Worm (Caenorhabditis elegans): ENCODE data around the gene srz-18.

The srz-18 gene

ce11 chrV:20594746-20595145 is 31.8 kb upstream of the srz-18 start, which contains the start of gene F26F2.10:
Gene F26F2.10 (minus strand): TSS chrV:20594846.
- no peak for TF ChIP-seq drap-1 (GFP tag; optimal IDR thresholded peaks at IDR 0.05)
- no peak for TF ChIP-seq ceh-83 (GFP tag; optimal IDR thresholded peaks at IDR 0.05)
- no peak for TF ChIP-seq nhr-28 (tag; optimal IDR thresholded peaks at IDR 0.05)
- TF ChIP-seq sem-2 (GFP tag; optimal IDR thresholded peaks at IDR 0.05) = no peak
- no peak for TF ChIP-seq pha-4 (tag; optimal IDR thresholded peaks at IDR 0.05)
- no peak for TF ChIP-seq unc-39 (tag; optimal IDR thresholded peaks at IDR 0.05)
- TF ChIP-seq sptf-1 (tag; optimal IDR thresholded peaks at IDR 0.05) = no peak
- no peak for TF ChIP-seq ceh-43 (GFP tag; optimal IDR thresholded peaks at IDR 0.05)
- no peak for TF ChIP-seq flh-1 (GFP tag; optimal IDR thresholded peaks at IDR 0.05)
- TF ChIP-seq unc-120 (tag; optimal IDR thresholded peaks at IDR 0.05; ENCODE audit: poor library complexity, severe bottlenecking) = no peak
- no peak for TF ChIP-seq ztf-11 (tag; optimal IDR thresholded peaks at IDR 0.05)
- TF ChIP-seq ham-2 (GFP tag; optimal IDR thresholded peaks at IDR 0.05) = no peak
- TF ChIP-seq tbx-8 (GFP tag; optimal IDR thresholded peaks at IDR 0.05) = no peak
- TF ChIP-seq nhr-76 (tag; optimal IDR thresholded peaks at IDR 0.05) = no peak

- TF ChIP-seq blmp-1 (tag; optimal IDR thresholded peaks at IDR 0.05) (no peak), nhr-28 (tag; optimal IDR thresholded peaks at IDR 0.05) (no peak), cnd-1 (tag; optimal IDR thresholded peaks at IDR 0.05) (no peak), unc-62 (GFP tag; optimal IDR thresholded peaks at IDR 0.05) (no peak), ceh-83 (GFP tag; optimal IDR thresholded peaks at IDR 0.05) (no peak), lsy-2 (tag; optimal IDR thresholded peaks at IDR 0.05) (no peak), drap-1 (GFP tag; optimal IDR thresholded peaks at IDR 0.05) (no peak), mls-2 (tag; optimal IDR thresholded peaks at IDR 0.05) (no peak), ceh-43 (GFP tag; optimal IDR thresholded peaks at IDR 0.05) (no peak), snpc-4 (tag; optimal IDR thresholded peaks at IDR 0.05) (no peak), ham-2 (GFP tag; optimal IDR thresholded peaks at IDR 0.05) (no peak), hlh-1 (tag; optimal IDR thresholded peaks at IDR 0.05) (no peak), nhr-12 (tag; optimal IDR thresholded peaks at IDR 0.05) (no peak), nhr-2 (tag; optimal IDR thresholded peaks at IDR 0.05) (no peak), tbx-8 (GFP tag; optimal IDR thresholded peaks at IDR 0.05) (no peak), ceh-39 (tag; optimal IDR thresholded peaks at IDR 0.05) (no peak), elt-3 (tag; optimal IDR thresholded peaks at IDR 0.05) (no peak), bed-3 (GFP tag; optimal IDR thresholded peaks at IDR 0.05) (no peak)
These were observed 30.9 kb upstream of the srz-18 start, which contains the start of gene F26F2.11 for ce11 chrV:20595653-20596052. Gene F26F2.11 (minus strand): TSS chrV:20595753.

ce11 chrV:20597076-20597475 is 29.4 kb upstream of the srz-18 start, which contains the start of gene F46B3.1:
Gene F46B3.1 (minus strand): TSS chrV:20597176.
- no peak for TF ChIP-seq unc-120 (tag; optimal IDR thresholded peaks at IDR 0.05; ENCODE audit: poor library complexity, severe bottlenecking)
- no peak for TF ChIP-seq lin-13 (tag; optimal IDR thresholded peaks at IDR 0.05)
- TF ChIP-seq unc-62 (GFP tag; optimal IDR thresholded peaks at IDR 0.05) = no peak

ce11 chrV:20599795-20600194 is 26.7 kb upstream of the srz-18 start, which contains the start of gene col-163:
Gene col-163 (plus strand): TSS chrV:20600095.
- TF ChIP-seq sem-2 (GFP tag; optimal IDR thresholded peaks at IDR 0.05) = no peak

ce11 chrV:20600704-20601103 is 25.8 kb upstream of the srz-18 start:
- TF ChIP-seq lin-13 (tag; optimal IDR thresholded peaks at IDR 0.05) (no peak), mab-5 (tag; optimal IDR thresholded peaks at IDR 0.05) (no peak), cnd-1 (tag; optimal IDR thresholded peaks at IDR 0.05) (no peak), unc-120 (tag; optimal IDR thresholded peaks at IDR 0.05; ENCODE audit: poor library complexity, severe bottlenecking) (no peak), tbx-8 (GFP tag; optimal IDR thresholded peaks at IDR 0.05) (no peak), nhr-76 (tag; optimal IDR thresholded peaks at IDR 0.05) (no peak), elt-3 (tag; optimal IDR thresholded peaks at IDR 0.05) (no peak), nhr-28 (tag; optimal IDR thresholded peaks at IDR 0.05) (no peak), elt-1 (tag; optimal IDR thresholded peaks at IDR 0.05; ENCODE audit: borderline replicate concordance, insufficient read depth) (no peak), ces-1 (GFP tag; optimal IDR thresholded peaks at IDR 0.05) (no peak), zip-8 (tag; optimal IDR thresholded peaks at IDR 0.05) (no peak), unc-39 (tag; optimal IDR thresholded peaks at IDR 0.05) (no peak)

All from whole organism, mixed stage, embryonic.